Worm (Caenorhabditis elegans): ENCODE data around the gene F46C8.1.

- TF ChIP-seq let-526 (GFP tag; IDR thresholded peaks at IDR 0.05) (no peak), ceh-91 (GFP tag; IDR thresholded peaks at IDR 0.05) (no peak), akir-1 (GFP tag; optimal IDR thresholded peaks at IDR 0.05) (no peak), gei-17 (GFP tag; optimal IDR thresholded peaks at IDR 0.05) (no peak), pha-4 (tag; optimal IDR thresholded peaks at IDR 0.05) (no peak), nfya-2 (GFP tag; IDR thresholded peaks at IDR 0.05) (no peak), snpc-4 (GFP tag; optimal IDR thresholded peaks at IDR 0.05) (no peak), snpc-4 (tag; optimal IDR thresholded peaks at IDR 0.05) (no peak), ama-1 (optimal IDR thresholded peaks at IDR 0.05) (no peak), ama-1 (GFP tag; optimal IDR thresholded peaks at IDR 0.05) (no peak), xnd-1 (tag; optimal IDR thresholded peaks at IDR 0.05) (no peak), madf-6 (GFP tag; IDR thresholded peaks at IDR 0.05) (no peak), F39B2.1 (GFP tag; IDR thresholded peaks at IDR 0.05) (no peak), fkh-3 (tag; optimal IDR thresholded peaks at IDR 0.05) (no peak), aptf-2 (GFP tag; conservative IDR thresholded peaks at IDR 0.05) (no peak)
Measured at ce11 chrX:7596627-7597026, 48.4 kb downstream of the F46C8.1 start, which contains the start of gene C44E12.1.
